Worm (Caenorhabditis elegans) whole organism, young adult: ENCODE results near the gene rpl-22.

Experiments used
- F10E7.11 ChIP-seq: sonication (generic microtip); optimal IDR thresholded peaks from 2 replicates; lab custom pipeline; 2017; ENCODE audit warnings: mild to moderate bottlenecking, missing genetic modification characterization, moderate library complexity, missing compliant biosample characterization
- F23B12.7 ChIP-seq: sonication (generic microtip); optimal IDR thresholded peaks from 2 replicates; lab custom pipeline; 2017; ENCODE audit warnings: missing genetic modification characterization, mild to moderate bottlenecking, missing compliant biosample characterization, antibody characterized with exemption, moderate library complexity; ENCODE audit not compliant: insufficient read depth
- F52B5.7 ChIP-seq: sonication (generic microtip); optimal IDR thresholded peaks from 2 replicates; lab custom pipeline; 2016; ENCODE audit warnings: mild to moderate bottlenecking, missing genetic modification characterization, missing compliant biosample characterization
- F55B11.4 ChIP-seq: sonication (generic microtip); optimal IDR thresholded peaks from 2 replicates; lab custom pipeline; 2016; ENCODE audit warnings: missing compliant biosample characterization, missing genetic modification characterization, borderline replicate concordance; ENCODE audit not compliant: insufficient read depth
- F57A8.1 ChIP-seq: fragments of 200-800 bp; sonication (Bioruptor generic); optimal IDR thresholded peaks from 2 replicates; lab custom pipeline; 2018; ENCODE audit warnings: mild to moderate bottlenecking, missing genetic modification characterization, moderate library complexity, missing compliant biosample characterization
- F57C9.4 ChIP-seq: sonication (generic microtip); optimal IDR thresholded peaks from 2 replicates; lab custom pipeline; 2017; ENCODE audit warnings: mild to moderate bottlenecking, missing genetic modification characterization, missing compliant biosample characterization
- K12H6.12 ChIP-seq: fragments of 200-800 bp; sonication (Bioruptor generic); optimal IDR thresholded peaks from 2 replicates; lab custom pipeline; 2018; ENCODE audit warnings: mild to moderate bottlenecking, missing genetic modification characterization, missing compliant biosample characterization
- T07F8.4 ChIP-seq: sonication (generic microtip); optimal IDR thresholded peaks from 2 replicates; lab custom pipeline; 2016; ENCODE audit warnings: mild to moderate bottlenecking, missing genetic modification characterization, moderate library complexity, missing compliant biosample characterization
- Y67H2A.10 ChIP-seq: fragments of 200-800 bp; sonication (Bioruptor generic); conservative IDR thresholded peaks from 2 replicates; pipeline ENCODE4 v1.3.6; 2022; ENCODE audit warnings: missing genetic modification reagents, missing genetic modification characterization, missing compliant biosample characterization
- cebp-1 ChIP-seq, 2 experiments: fragments of 200-800 bp in 1 of 2; sonication (Bioruptor generic) in 1 of 2; sonication (generic microtip) in 1 of 2; IDR thresholded peaks in 1 of 2; optimal IDR thresholded peaks in 1 of 2; 2 replicates each; pipeline versions ENCODE4 v1.3.6 to Lab custom; 2017 to 2022; ENCODE audit warnings: missing compliant biosample characterization in 2 of 2, missing genetic modification characterization in 2 of 2, mild to moderate bottlenecking in 1 of 2, missing genetic modification reagents in 1 of 2, moderate library complexity in 1 of 2
- cebp-2 ChIP-seq: fragments of 200-800 bp; sonication (Bioruptor generic); IDR thresholded peaks from 2 replicates; pipeline ENCODE4 v1.3.6; 2022; ENCODE audit warnings: missing genetic modification characterization, missing compliant biosample characterization
- ceh-100 ChIP-seq: fragments of 200-800 bp; sonication (Bioruptor generic); IDR thresholded peaks from 2 replicates; pipeline ENCODE4 v1.3.6; 2022; ENCODE audit warnings: missing genetic modification reagents, missing genetic modification characterization, missing compliant biosample characterization
- dpff-1 ChIP-seq: sonication (generic microtip); optimal IDR thresholded peaks from 2 replicates; lab custom pipeline; 2017; ENCODE audit warnings: mild to moderate bottlenecking, missing genetic modification characterization, missing compliant biosample characterization
- dpl-1 ChIP-seq: fragments of 150-350 bp; optimal IDR thresholded peaks from 2 replicates; lab custom pipeline; 2014; ENCODE audit warnings: missing biosample characterization, missing genetic modification reagents, missing genetic modification characterization
- hmg-1.2 ChIP-seq: fragments of 200-800 bp; sonication (Bioruptor generic); IDR thresholded peaks from 2 replicates; pipeline ENCODE4 v1.3.6; 2022; ENCODE audit warnings: missing genetic modification reagents, missing genetic modification characterization, missing compliant biosample characterization
- hsf-1 ChIP-seq: fragments of 200-800 bp; sonication (Bioruptor generic); IDR thresholded peaks from 2 replicates; pipeline ENCODE4 v1.3.6; 2022; ENCODE audit warnings: missing genetic modification reagents, missing genetic modification characterization, missing compliant biosample characterization
- lag-1 ChIP-seq: fragments of 200-800 bp; sonication (Bioruptor generic); IDR thresholded peaks from 2 replicates; pipeline ENCODE4 v1.3.6; 2022; ENCODE audit warnings: missing genetic modification reagents, missing genetic modification characterization, missing compliant biosample characterization
- lsl-1 ChIP-seq: fragments of 200-800 bp; sonication (Bioruptor generic); optimal IDR thresholded peaks from 2 replicates; lab custom pipeline; 2018; ENCODE audit warnings: mild to moderate bottlenecking, missing genetic modification characterization, moderate library complexity, missing compliant biosample characterization
- madf-6 ChIP-seq: fragments of 200-800 bp; sonication (Bioruptor generic); IDR thresholded peaks from 2 replicates; pipeline ENCODE4 v1.3.6; 2022; ENCODE audit warnings: missing genetic modification reagents, missing genetic modification characterization, missing compliant biosample characterization
- nfya-1 ChIP-seq: sonication (generic microtip); optimal IDR thresholded peaks from 2 replicates; lab custom pipeline; 2017; ENCODE audit warnings: antibody characterized with exemption, missing compliant biosample characterization, missing genetic modification characterization, borderline replicate concordance; ENCODE audit not compliant: insufficient read depth
- nhr-80 ChIP-seq: sonication (generic microtip); optimal IDR thresholded peaks from 2 replicates; lab custom pipeline; 2016; ENCODE audit warnings: missing genetic modification characterization, missing compliant biosample characterization
- sptf-2 ChIP-seq: fragments of 200-800 bp; sonication (Bioruptor generic); optimal IDR thresholded peaks from 2 replicates; lab custom pipeline; 2018; ENCODE audit warnings: mild to moderate bottlenecking, missing genetic modification characterization, missing compliant biosample characterization
- tbp1 ChIP-seq: fragments of 200-800 bp; sonication (Bioruptor generic); optimal IDR thresholded peaks from 2 replicates; lab custom pipeline; 2018; ENCODE audit warnings: mild to moderate bottlenecking, missing genetic modification characterization, missing compliant biosample characterization
- tbx-9 ChIP-seq: sonication (generic microtip); optimal IDR thresholded peaks from 2 replicates; lab custom pipeline; 2016; ENCODE audit warnings: borderline replicate concordance, missing genetic modification characterization, inconsistent platforms, missing compliant biosample characterization

rpl-22 gene

DNA sequence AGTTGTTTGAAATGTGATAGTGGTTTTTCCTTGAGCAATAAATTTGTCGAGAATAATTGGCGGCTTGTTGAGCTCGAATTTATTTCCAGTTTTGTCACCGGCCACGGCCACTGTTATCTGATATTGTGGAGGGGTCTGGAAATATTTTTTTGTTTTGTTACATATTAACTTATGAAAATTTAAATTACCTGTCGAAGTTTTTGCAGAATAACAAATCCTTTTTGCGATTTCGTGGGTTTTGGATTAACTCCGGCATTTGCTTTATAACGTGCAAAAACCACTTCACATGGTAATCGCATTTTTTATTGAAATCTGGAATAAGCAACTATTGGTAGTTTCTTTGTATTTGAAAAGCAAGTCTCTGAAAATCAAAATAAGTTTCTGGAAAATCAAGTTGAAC, 19.3 kb upstream of the rpl-22 start, which contains the start of gene lrr-1:
Gene lrr-1 (minus strand): TSS at position 312 of the 400 bp plus-strand sequence.
- TF ChIP-seq madf-6 (GFP tag; lab: Robert Waterston, UW) (peak; percentile 43; the same call in 1 of the 2 replicates), ceh-100 (GFP tag; lab: Robert Waterston, UW) (no peak)

DNA sequence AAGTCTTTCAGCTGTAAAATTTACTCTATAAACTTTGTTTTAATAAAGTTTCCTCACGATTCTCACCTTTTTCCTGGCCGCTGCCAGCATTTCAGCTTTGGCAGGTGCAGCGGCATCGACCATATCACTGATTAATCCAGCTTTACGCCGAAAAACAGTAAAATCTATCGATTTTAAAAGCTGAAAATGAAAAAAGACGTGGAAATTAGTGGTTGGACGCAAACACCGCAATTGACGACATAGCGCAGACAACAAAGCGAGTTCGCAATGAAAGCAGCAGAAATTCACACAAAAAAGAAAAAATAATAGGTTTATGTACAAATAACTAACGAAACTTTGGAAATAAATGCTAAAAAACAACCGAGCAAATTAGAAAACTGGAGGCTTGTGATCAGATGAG, 15.5 kb upstream of the rpl-22 start, which contains the start of gene golg-2:
Gene golg-2 (minus strand): TSS at position 180 of the 400 bp plus-strand sequence.
- peak; percentile 18 for TF ChIP-seq F23B12.7 (tag; lab: Kevin White, UChicago)
- no peak for TF ChIP-seq dpff-1 (tag; lab: Kevin White, UChicago)

DNA sequence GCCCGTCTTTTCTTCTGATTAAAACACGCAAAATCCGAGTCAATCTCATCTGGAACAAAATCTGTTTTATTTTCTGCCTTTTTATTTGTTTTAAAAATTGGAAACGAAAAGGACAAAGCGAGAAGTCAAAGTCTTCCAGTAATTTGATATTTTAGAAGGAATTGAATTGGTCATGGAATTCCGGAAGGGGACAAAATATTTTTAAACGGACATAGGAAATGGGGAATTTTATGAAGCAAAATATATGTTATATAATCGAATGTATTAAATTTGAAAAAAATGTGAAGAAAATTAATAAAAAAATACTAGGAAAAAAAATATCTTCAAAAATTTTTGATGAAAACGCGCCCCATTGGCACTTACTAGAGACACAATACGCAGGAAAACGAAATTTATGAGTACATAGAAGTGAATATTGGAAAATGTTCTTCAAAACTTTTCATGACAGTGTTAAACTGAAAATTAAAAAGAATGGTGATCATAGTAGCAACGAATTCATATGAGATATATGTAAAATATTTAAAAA, 14.7 kb upstream of the rpl-22 start, which contains the start of gene F33G12.7:
Gene F33G12.7 (minus strand): TSS at position 51 of the 526 bp plus-strand sequence.
- TF ChIP-seq lsl-1 (GFP tag; lab: Kevin White, UChicago) (peak; percentile 16), nfya-1 (tag; lab: Kevin White, UChicago) (no peak)
- TF ChIP-seq, all 124 proteins: peak for 1

DNA sequence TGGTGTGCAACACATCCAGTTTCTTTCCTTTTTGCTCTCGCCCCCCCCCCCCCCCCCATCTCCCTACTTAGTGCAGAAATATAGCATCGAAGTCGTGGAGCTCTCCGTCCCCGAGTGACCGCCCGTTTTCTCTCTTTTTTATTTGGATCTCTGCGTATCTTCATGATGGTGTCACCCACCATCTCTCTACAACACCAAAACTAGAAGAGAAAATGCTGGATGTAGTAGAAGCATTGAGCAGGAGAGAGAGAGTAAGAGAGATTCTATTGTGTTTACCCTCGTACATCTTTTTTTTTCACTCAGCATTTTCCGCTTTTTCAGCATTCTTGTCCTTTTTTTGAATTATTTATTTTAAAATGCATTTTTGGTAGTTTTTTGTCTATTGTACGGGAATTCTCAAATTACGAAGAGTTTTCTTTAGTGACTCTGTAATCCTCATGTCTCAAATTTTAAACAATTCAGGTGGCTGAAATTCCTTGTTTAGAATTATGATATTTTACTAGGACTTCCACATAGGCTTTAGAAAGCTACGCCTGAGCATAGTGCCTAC, 13.0 kb upstream of the rpl-22 start:
- TF ChIP-seq K12H6.12 (tag; lab: Kevin White, UChicago) (no peak), sptf-2 (GFP tag; lab: Kevin White, UChicago) (no peak), F10E7.11 (tag; lab: Kevin White, UChicago) (no peak), F57A8.1 (GFP tag; lab: Kevin White, UChicago) (no peak), tbx-9 (tag; lab: Kevin White, UChicago) (no peak)

DNA sequence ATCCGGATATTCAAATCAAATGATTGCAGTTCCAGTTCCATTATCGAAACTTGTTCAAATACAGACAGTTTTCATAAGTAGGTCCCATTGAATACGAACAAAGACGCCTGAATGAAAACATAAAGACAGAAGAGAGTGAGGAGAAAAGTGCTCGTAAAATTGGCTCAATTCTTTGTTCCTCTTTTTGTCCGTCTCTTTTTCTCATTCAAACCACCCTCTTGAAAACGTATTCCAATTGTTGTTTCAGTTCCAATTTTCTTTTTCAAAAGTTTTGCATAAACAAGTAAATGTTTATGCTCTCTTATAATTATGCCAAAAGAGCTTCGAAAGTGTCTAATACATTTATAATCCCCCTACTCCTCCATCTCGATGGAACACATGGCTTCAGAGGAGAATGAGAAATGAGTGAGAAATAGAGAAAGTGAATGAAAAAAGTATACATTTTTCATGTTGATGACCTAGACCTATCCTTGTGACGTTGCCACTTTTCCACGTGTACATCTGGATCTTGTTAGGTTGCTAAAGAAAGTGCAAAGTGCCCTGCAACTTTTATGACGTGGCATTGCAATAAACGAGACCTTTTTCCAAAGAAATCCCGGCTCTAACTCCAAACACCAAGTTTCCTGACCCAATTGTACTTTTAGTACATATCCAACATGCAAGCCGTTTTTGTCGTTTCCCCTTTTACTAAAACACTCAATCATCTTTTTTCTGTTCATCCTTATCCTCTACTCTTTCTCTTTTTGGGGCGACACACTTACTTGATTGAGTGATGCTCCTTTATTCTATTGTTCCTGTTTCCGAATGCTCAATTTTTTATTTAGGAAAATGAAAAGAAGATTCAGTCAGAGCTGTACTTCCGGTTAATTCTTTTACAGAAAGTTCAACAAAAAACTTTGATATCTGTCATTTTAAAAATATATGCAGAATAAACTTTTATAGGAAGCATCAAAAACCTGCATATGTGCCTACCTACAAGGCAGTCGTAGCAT, 8.9 kb upstream of the rpl-22 start:
- TF ChIP-seq cebp-2 (GFP tag; lab: Robert Waterston, UW) (no peak), F55B11.4 (tag; lab: Kevin White, UChicago) (no peak), F57C9.4 (no peak), tbp1 (GFP tag; lab: Kevin White, UChicago) (no peak), Y67H2A.10 (GFP tag; lab: Robert Waterston, UW) (no peak), hsf-1 (GFP tag; lab: Robert Waterston, UW) (no peak), nhr-80 (no peak), lag-1 (no peak), T07F8.4 (no peak)

DNA sequence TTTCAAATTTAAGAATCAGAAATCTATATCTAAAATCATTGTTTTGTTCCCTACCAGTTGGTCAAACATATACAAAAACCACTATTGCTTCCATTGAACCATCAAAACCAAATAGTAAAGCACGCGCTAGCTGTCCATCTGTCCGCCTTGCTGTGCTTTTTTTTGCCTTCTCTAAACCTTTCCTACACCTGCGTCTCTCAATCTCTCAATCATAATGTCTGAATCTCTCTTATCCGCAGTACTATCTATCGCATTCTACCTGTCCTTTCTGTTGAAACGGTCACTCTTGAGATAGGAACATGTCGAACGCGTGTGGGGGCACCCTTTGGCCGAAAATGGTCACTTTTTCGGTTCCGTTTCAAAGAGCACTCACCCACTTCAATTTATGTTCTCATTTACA, 8.1 kb upstream of the rpl-22 start:
- TF ChIP-seq hmg-1.2 (GFP tag; lab: Robert Waterston, UW): peak; percentile 70; the same call in 1 of the 2 replicates
- TF ChIP-seq cebp-1 (GFP tag; IDR thresholded peaks at IDR 0.05; lab: Robert Waterston, UW): no peak
- peak; percentile 19 for TF ChIP-seq cebp-1 (tag; optimal IDR thresholded peaks at IDR 0.05; lab: Kevin White, UChicago)
- no peak for TF ChIP-seq F52B5.7 (tag; lab: Kevin White, UChicago)
- TF ChIP-seq cebp-2 (GFP tag; lab: Robert Waterston, UW): no peak
- no peak for TF ChIP-seq dpl-1 (GFP tag; lab: Kevin White, UChicago)
